Fruit fly (Drosophila melanogaster) S2 (cell line): ENCODE data around the gene CG42814.

ENCODE experiments used
- CG8478 ChIP-seq: fragments of >200 bp; optimal IDR thresholded peaks from 2 replicates; lab custom pipeline; 2018
- CTCF ChIP-seq, 2 experiments: fragments of >200 bp; optimal IDR thresholded peaks; 2 replicates each; lab custom pipeline; 2018

- no peak for TF ChIP-seq CG8478 (lab: Kevin White, UChicago)
- TF ChIP-seq CTCF (optimal IDR thresholded peaks at IDR 0.05; lab: Kevin White, UChicago): no peak
These were observed 8.7 kb upstream of the CG42814 start for dm6 chr3R:27237980-27238379.
